Fruit fly (Drosophila melanogaster) S2 (cell line): ENCODE results near the gene CG7714.

Source experiments
- CG8478 ChIP-seq: fragments of >200 bp; optimal IDR thresholded peaks from 2 replicates; lab custom pipeline; 2018
- CTCF ChIP-seq, 2 experiments: fragments of >200 bp; optimal IDR thresholded peaks; 2 replicates each; lab custom pipeline; 2018

dm6 chr3R:18743270-18743922, 17.2 kb upstream of the CG7714 start, which contains the start of gene Mekk1:
- TF ChIP-seq CTCF (optimal IDR thresholded peaks at IDR 0.05; lab: Kevin White, UChicago) (no peak), CG8478 (lab: Kevin White, UChicago) (no peak)
